Worm (Caenorhabditis elegans) whole organism, L1 larva: ENCODE results near the gene M163.9.
A peak's percentile ranks its signal among the peaks of the same experiment; 100 is the strongest.

Experiments used
- C04F5.9 ChIP-seq: sonication (generic microtip); optimal IDR thresholded peaks from 2 replicates; lab custom pipeline; 2016; ENCODE audit warnings: missing genetic modification characterization, missing compliant biosample characterization
- C16A3.4 ChIP-seq: fragments of 150-350 bp; optimal IDR thresholded peaks from 2 replicates; lab custom pipeline; 2014; ENCODE audit warnings: missing biosample characterization, missing genetic modification characterization
- ama-1 ChIP-seq: fragments of 150-350 bp; optimal IDR thresholded peaks from 2 replicates; lab custom pipeline; 2014
- ceh-63 ChIP-seq: fragments of 200-800 bp; sonication (Bioruptor generic); optimal IDR thresholded peaks from 2 replicates; lab custom pipeline; 2018; ENCODE audit warnings: mild to moderate bottlenecking, missing genetic modification characterization, missing compliant biosample characterization
- ceh-8 ChIP-seq: fragments of 200-800 bp; sonication (Bioruptor generic); optimal IDR thresholded peaks from 2 replicates; lab custom pipeline; 2018; ENCODE audit warnings: mild to moderate bottlenecking, missing genetic modification characterization, moderate library complexity, missing compliant biosample characterization
- ceh-82 ChIP-seq, 3 experiments: fragments of 150-350 bp in 1 of 3; sonication (generic microtip) in 2 of 3; optimal IDR thresholded peaks; 2 replicates each; lab custom pipeline; 2014 to 2017; ENCODE audit warnings: missing biosample characterization in 3 of 3, missing genetic modification characterization in 3 of 3
- ceh-90 ChIP-seq: sonication (generic microtip); optimal IDR thresholded peaks from 2 replicates; lab custom pipeline; 2016; ENCODE audit warnings: missing genetic modification characterization, missing compliant biosample characterization
- ces-1 ChIP-seq: fragments of 150-350 bp; optimal IDR thresholded peaks from 2 replicates; lab custom pipeline; 2014; ENCODE audit warnings: missing biosample characterization, missing genetic modification reagents, missing genetic modification characterization
- dpl-1 ChIP-seq, 3 experiments: fragments of 150-350 bp in 2 of 3; sonication (generic microtip) in 1 of 3; optimal IDR thresholded peaks; 2 replicates each; lab custom pipeline; 2014 to 2017; ENCODE audit warnings: missing biosample characterization in 3 of 3, missing genetic modification characterization in 3 of 3, missing genetic modification reagents in 3 of 3
- dsc-1 ChIP-seq: sonication (generic microtip); optimal IDR thresholded peaks from 2 replicates; lab custom pipeline; 2016; ENCODE audit warnings: mild to moderate bottlenecking, missing genetic modification characterization, missing compliant biosample characterization
- efl-3 ChIP-seq: fragments of 200-800 bp; sonication (Bioruptor generic); optimal IDR thresholded peaks from 2 replicates; lab custom pipeline; 2018; ENCODE audit warnings: mild to moderate bottlenecking, missing genetic modification characterization, missing compliant biosample characterization
- egl-13 ChIP-seq: sonication (generic microtip); optimal IDR thresholded peaks from 2 replicates; lab custom pipeline; 2016; ENCODE audit warnings: missing genotype, missing genetic modification reagents, missing genetic modification characterization, missing compliant biosample characterization
- egl-27 ChIP-seq, 2 experiments: fragments of 150-350 bp in 1 of 2; sonication (generic microtip); optimal IDR thresholded peaks; 3 replicates each; lab custom pipeline; 2017 to 2018; ENCODE audit warnings: missing biosample characterization in 2 of 2, missing genetic modification characterization in 2 of 2, missing genetic modification reagents in 2 of 2
- elt-2 ChIP-seq: sonication (generic microtip); optimal IDR thresholded peaks from 2 replicates; lab custom pipeline; 2016; ENCODE audit warnings: missing genetic modification characterization, mild to moderate bottlenecking, inconsistent platforms, missing compliant biosample characterization, missing genetic modification reagents
- elt-3 ChIP-seq, 6 experiments: fragments of 150-350 bp in 1 of 6; sonication (generic microtip); optimal IDR thresholded peaks; 2 replicates each; lab custom pipeline; 2017 to 2018; ENCODE audit warnings: missing biosample characterization in 6 of 6, missing genetic modification characterization in 6 of 6, inconsistent platforms in 1 of 6
- ets-5 ChIP-seq: fragments of 200-800 bp; sonication (Bioruptor generic); IDR thresholded peaks from 2 replicates; pipeline ENCODE4 v1.3.6; 2022; ENCODE audit warnings: missing genetic modification characterization, missing compliant biosample characterization
- fkh-10 ChIP-seq: sonication (generic microtip); optimal IDR thresholded peaks from 2 replicates; lab custom pipeline; 2017; ENCODE audit warnings: missing biosample characterization, missing genetic modification reagents, missing genetic modification characterization
- fkh-4 ChIP-seq: sonication (generic microtip); optimal IDR thresholded peaks from 2 replicates; lab custom pipeline; 2016; ENCODE audit warnings: missing compliant biosample characterization, missing genetic modification characterization, borderline replicate concordance
- fkh-8 ChIP-seq: sonication (generic microtip); optimal IDR thresholded peaks from 2 replicates; lab custom pipeline; 2016; ENCODE audit warnings: mild to moderate bottlenecking, missing genetic modification characterization, missing compliant biosample characterization
- grh-1 ChIP-seq: fragments of 200-800 bp; sonication (Bioruptor generic); IDR thresholded peaks from 2 replicates; pipeline ENCODE4 v1.3.6; 2022; ENCODE audit warnings: missing genetic modification reagents, missing genetic modification characterization, missing compliant biosample characterization
- hlh-4 ChIP-seq: sonication (generic microtip); optimal IDR thresholded peaks from 2 replicates; lab custom pipeline; 2016; ENCODE audit warnings: mild to moderate bottlenecking, missing genetic modification characterization, missing compliant biosample characterization
- hpl-2 ChIP-seq: fragments of 150-350 bp; optimal IDR thresholded peaks from 2 replicates; lab custom pipeline; 2014; ENCODE audit warnings: missing biosample characterization, missing genetic modification reagents, missing genetic modification characterization
- irx-1 ChIP-seq: sonication (generic microtip); optimal IDR thresholded peaks from 2 replicates; lab custom pipeline; 2016; ENCODE audit warnings: missing genetic modification characterization, missing compliant biosample characterization
- jun-1 ChIP-seq: fragments of 150-350 bp; optimal IDR thresholded peaks from 2 replicates; lab custom pipeline; 2014; ENCODE audit warnings: missing biosample characterization, missing genetic modification reagents, missing genetic modification characterization
- lin-14 ChIP-seq: fragments of 200-800 bp; sonication (Bioruptor generic); optimal IDR thresholded peaks from 2 replicates; lab custom pipeline; 2018; ENCODE audit warnings: mild to moderate bottlenecking, missing genetic modification characterization, moderate library complexity, missing compliant biosample characterization
- lin-35 ChIP-seq, 2 experiments: fragments of 150-350 bp; optimal IDR thresholded peaks; 2 replicates each; lab custom pipeline; 2014; ENCODE audit warnings: missing biosample characterization in 2 of 2, missing genetic modification characterization in 2 of 2, missing genetic modification reagents in 2 of 2
- lin-39 ChIP-seq: fragments of 150-350 bp; optimal IDR thresholded peaks from 2 replicates; lab custom pipeline; 2014; ENCODE audit warnings: missing biosample characterization, missing genetic modification reagents, missing genetic modification characterization
- lir-3 ChIP-seq: sonication (generic microtip); optimal IDR thresholded peaks from 2 replicates; lab custom pipeline; 2016; ENCODE audit warnings: mild to moderate bottlenecking, missing genetic modification characterization, moderate library complexity, missing compliant biosample characterization; ENCODE audit not compliant: poor library complexity
- lsy-2 ChIP-seq, 2 experiments: fragments of 150-350 bp; optimal IDR thresholded peaks; 2 replicates each; lab custom pipeline; 2014; ENCODE audit warnings: missing biosample characterization in 2 of 2, missing genetic modification characterization in 2 of 2
- mab-9 ChIP-seq: fragments of 200-800 bp; sonication (Bioruptor generic); IDR thresholded peaks from 2 replicates; pipeline ENCODE4 v1.3.6; 2022; ENCODE audit warnings: missing genetic modification reagents, missing genetic modification characterization, missing compliant biosample characterization
- mdl-1 ChIP-seq, 2 experiments: fragments of 150-350 bp; optimal IDR thresholded peaks; 2 replicates each; lab custom pipeline; 2014 to 2017; ENCODE audit warnings: missing biosample characterization in 2 of 2, missing genetic modification characterization in 2 of 2, inconsistent platforms in 1 of 2
- mef-2 ChIP-seq: fragments of 150-350 bp; optimal IDR thresholded peaks from 2 replicates; lab custom pipeline; 2014; ENCODE audit warnings: missing biosample characterization, missing genetic modification characterization
- nhr-11 ChIP-seq: fragments of 150-350 bp; optimal IDR thresholded peaks from 2 replicates; lab custom pipeline; 2014; ENCODE audit warnings: missing biosample characterization, missing genetic modification characterization
- nhr-19 ChIP-seq: fragments of 200-800 bp; sonication (Bioruptor generic); conservative IDR thresholded peaks from 2 replicates; pipeline ENCODE4 v1.3.6; 2022; ENCODE audit warnings: missing genetic modification characterization, missing compliant biosample characterization
- nhr-20 ChIP-seq: sonication (generic microtip); optimal IDR thresholded peaks from 2 replicates; lab custom pipeline; 2016; ENCODE audit warnings: mild to moderate bottlenecking, missing genetic modification characterization, missing compliant biosample characterization
- nhr-28 ChIP-seq: fragments of 150-350 bp; optimal IDR thresholded peaks from 2 replicates; lab custom pipeline; 2014; ENCODE audit warnings: missing biosample characterization, missing genetic modification characterization
- nhr-71 ChIP-seq: sonication (generic microtip); optimal IDR thresholded peaks from 2 replicates; lab custom pipeline; 2016; ENCODE audit warnings: mild to moderate bottlenecking, missing genetic modification characterization, moderate library complexity, missing compliant biosample characterization
- nhr-76 ChIP-seq: sonication (generic microtip); optimal IDR thresholded peaks from 2 replicates; lab custom pipeline; 2017; ENCODE audit warnings: missing biosample characterization, missing genetic modification characterization
- nhr-85 ChIP-seq: sonication (generic microtip); peaks from one replicate; lab custom pipeline; 2016; ENCODE audit warnings: missing genetic modification characterization, inconsistent platforms, missing compliant biosample characterization
- nhr-90 ChIP-seq: sonication (generic microtip); optimal IDR thresholded peaks from 2 replicates; lab custom pipeline; 2016; ENCODE audit warnings: mild to moderate bottlenecking, missing genetic modification characterization, missing compliant biosample characterization; ENCODE audit not compliant: poor library complexity
- pag-3 ChIP-seq: sonication (generic microtip); optimal IDR thresholded peaks from 2 replicates; lab custom pipeline; 2017; ENCODE audit warnings: missing genetic modification characterization, mild to moderate bottlenecking, missing compliant biosample characterization, antibody characterized with exemption, borderline replicate concordance; ENCODE audit not compliant: insufficient read depth
- snpc-4 ChIP-seq: fragments of 150-350 bp; optimal IDR thresholded peaks from 2 replicates; lab custom pipeline; 2014; ENCODE audit warnings: missing biosample characterization, missing genetic modification characterization
- snu-23 ChIP-seq: sonication (generic microtip); optimal IDR thresholded peaks from 2 replicates; lab custom pipeline; 2016; ENCODE audit warnings: missing genetic modification characterization, missing compliant biosample characterization
- sptf-1 ChIP-seq: fragments of 150-350 bp; optimal IDR thresholded peaks from 2 replicates; lab custom pipeline; 2014; ENCODE audit warnings: missing biosample characterization, missing genetic modification characterization
- tbx-2 ChIP-seq: sonication (generic microtip); optimal IDR thresholded peaks from 2 replicates; lab custom pipeline; 2016; ENCODE audit warnings: missing genetic modification characterization, missing compliant biosample characterization
- tlp-1 ChIP-seq: fragments of 150-350 bp; optimal IDR thresholded peaks from 2 replicates; lab custom pipeline; 2014; ENCODE audit warnings: missing biosample characterization, missing genetic modification characterization
- unc-30 ChIP-seq: sonication (generic microtip); optimal IDR thresholded peaks from 2 replicates; lab custom pipeline; 2017; ENCODE audit warnings: missing biosample characterization, missing genetic modification characterization
- unc-98 ChIP-seq: fragments of 200-800 bp; sonication (Bioruptor generic); IDR thresholded peaks from 2 replicates; pipeline ENCODE4 v1.3.6; 2022; ENCODE audit warnings: missing genetic modification characterization, missing compliant biosample characterization
- vab-15 ChIP-seq: sonication (generic microtip); optimal IDR thresholded peaks from 2 replicates; lab custom pipeline; 2017; ENCODE audit warnings: missing genotype, mild to moderate bottlenecking, missing genetic modification characterization, missing compliant biosample characterization
- xbp-1 ChIP-seq: sonication (generic microtip); optimal IDR thresholded peaks from 2 replicates; lab custom pipeline; 2016; ENCODE audit warnings: missing genetic modification characterization, missing compliant biosample characterization
- zag-1 ChIP-seq: fragments of 150-350 bp; optimal IDR thresholded peaks from 2 replicates; lab custom pipeline; 2014; ENCODE audit warnings: missing biosample characterization, missing genetic modification characterization
- zip-4 ChIP-seq: fragments of 200-800 bp; sonication (Bioruptor generic); optimal IDR thresholded peaks from 2 replicates; lab custom pipeline; 2018; ENCODE audit warnings: mild to moderate bottlenecking, missing genetic modification characterization, moderate library complexity, missing compliant biosample characterization
- ztf-11 ChIP-seq, 2 experiments: sonication (generic microtip); optimal IDR thresholded peaks; 2 replicates each; lab custom pipeline; 2016 to 2017; ENCODE audit warnings: missing genetic modification characterization in 2 of 2, missing biosample characterization in 1 of 2, missing compliant biosample characterization in 1 of 2

M163.9 gene

DNA sequence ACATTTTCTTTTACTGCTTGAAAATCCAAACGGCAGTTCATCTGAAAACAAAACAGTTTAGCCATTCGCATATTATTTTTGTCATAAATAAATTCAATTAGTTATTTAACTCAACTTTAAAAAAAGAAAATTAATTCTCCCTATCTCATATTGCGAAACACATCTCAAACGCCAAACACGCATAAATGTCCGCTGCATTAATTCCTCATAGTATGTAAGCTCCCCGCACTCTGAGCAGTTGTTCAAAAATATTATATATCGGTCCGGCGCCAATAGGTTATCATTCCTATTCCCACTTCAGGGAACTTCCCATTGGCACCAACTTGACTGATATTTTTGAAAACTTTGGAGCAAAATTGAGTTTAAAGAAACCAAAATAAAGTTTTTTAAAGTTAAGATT is 8.8 kb downstream of the M163.9 start (continued):
- TF ChIP-seq egl-13 (tag; lab: Kevin White, UChicago), result peak; percentile 90
- no peak for TF ChIP-seq elt-3 (tag; optimal IDR thresholded peaks at IDR 0.05; lab: Kevin White, UChicago)
- peak; percentile 28 for TF ChIP-seq lir-3 (tag; lab: Kevin White, UChicago)
- no peak for TF ChIP-seq zag-1 (tag; lab: Kevin White, UChicago)
- no peak for TF ChIP-seq nhr-90 (tag; lab: Kevin White, UChicago)
- TF ChIP-seq irx-1 (tag; lab: Kevin White, UChicago), result no peak
- no peak for TF ChIP-seq ceh-90 (tag; lab: Kevin White, UChicago)
- peak; percentile 23 to 42 for TF ChIP-seq lsy-2 (tag; optimal IDR thresholded peaks at IDR 0.05; lab: Kevin White, UChicago)
- TF ChIP-seq nhr-19 (GFP tag; lab: Robert Waterston, UW), result peak; percentile 20
- no peak for TF ChIP-seq fkh-4 (tag; lab: Kevin White, UChicago)
- peak; percentile 22 to 41 (median 34) for TF ChIP-seq ceh-82 (tag; optimal IDR thresholded peaks at IDR 0.05; lab: Kevin White, UChicago)
- no peak for TF ChIP-seq efl-3 (GFP tag; lab: Kevin White, UChicago)
- TF ChIP-seq ama-1 (lab: Kevin White, UChicago), result no peak
- TF ChIP-seq ces-1 (GFP tag; lab: Kevin White, UChicago), result no peak
- no peak for TF ChIP-seq vab-15 (tag; lab: Kevin White, UChicago)
- TF ChIP-seq ztf-11 (tag; optimal IDR thresholded peaks at IDR 0.05; lab: Kevin White, UChicago), result no peak
- no peak for TF ChIP-seq C16A3.4
- TF ChIP-seq lin-14, result peak; percentile 31
- TF ChIP-seq hlh-4 (tag; lab: Kevin White, UChicago), result no peak
- TF ChIP-seq fkh-8, result peak; percentile 61
- no peak for TF ChIP-seq nhr-85
- peak; percentile 82 for TF ChIP-seq dsc-1
- peak; percentile 27 for TF ChIP-seq xbp-1 (tag; lab: Kevin White, UChicago)
- no peak for TF ChIP-seq nhr-11 (tag; lab: Kevin White, UChicago)
- no peak for TF ChIP-seq mdl-1 (tag; optimal IDR thresholded peaks at IDR 0.05; lab: Kevin White, UChicago)
- no peak for TF ChIP-seq fkh-10
- TF ChIP-seq C04F5.9 (tag; lab: Kevin White, UChicago), result no peak
- TF ChIP-seq tbx-2 (tag; lab: Kevin White, UChicago), result peak; percentile 29
- no peak for TF ChIP-seq nhr-28
- TF ChIP-seq hpl-2, result no peak
- TF ChIP-seq zip-4, result peak; percentile 72
- no peak for TF ChIP-seq lin-39
- TF ChIP-seq egl-27 (tag; optimal IDR thresholded peaks at IDR 0.05; lab: Kevin White, UChicago), result no peak
- TF ChIP-seq unc-98, result no peak
- TF ChIP-seq ceh-63 (GFP tag; lab: Kevin White, UChicago), result no peak
- TF ChIP-seq jun-1 (tag; lab: Kevin White, UChicago), result peak; percentile 33
- no peak for TF ChIP-seq ceh-8 (GFP tag; lab: Kevin White, UChicago)
- TF ChIP-seq grh-1 (GFP tag; lab: Robert Waterston, UW), result no peak
- TF ChIP-seq dpl-1 (GFP tag; optimal IDR thresholded peaks at IDR 0.05; lab: Kevin White, UChicago), result no peak
- TF ChIP-seq sptf-1, result no peak
- TF ChIP-seq lin-35 (GFP tag; optimal IDR thresholded peaks at IDR 0.05; lab: Kevin White, UChicago), result no peak
- TF ChIP-seq unc-30 (tag; lab: Kevin White, UChicago), result no peak
- TF ChIP-seq mef-2 (tag; lab: Kevin White, UChicago), result no peak
- TF ChIP-seq elt-2, result no peak
- TF ChIP-seq nhr-20 (tag; lab: Kevin White, UChicago), result peak; percentile 26
- TF ChIP-seq tlp-1, result no peak
- TF ChIP-seq snpc-4, result peak; percentile 98
- TF ChIP-seq pag-3, result no peak
- no peak for TF ChIP-seq nhr-76 (tag; lab: Kevin White, UChicago)
- TF ChIP-seq nhr-71 (tag; lab: Kevin White, UChicago), result peak; percentile 62
- no peak for TF ChIP-seq mab-9 (GFP tag; lab: Robert Waterston, UW)
- TF ChIP-seq ets-5, result no peak
- TF ChIP-seq snu-23 (GFP tag; lab: Kevin White, UChicago), result peak; percentile 29
